Worm (Caenorhabditis elegans) whole organism, young adult: ENCODE measurements around the gene Y73C8C.4.
"Not testable (repeated sequence)": the region's sequence is repeated elsewhere in the genome, so short reads cannot be mapped to it uniquely, and the experiment has no call there.

Experiments
- C06A6.2 ChIP-seq: fragments of 200-800 bp; sonication (Bioruptor generic); conservative IDR thresholded peaks from 2 replicates; pipeline ENCODE4 v1.3.6; 2022; ENCODE audit warnings: missing genetic modification characterization, missing compliant biosample characterization
- D2030.7 ChIP-seq: fragments of 200-800 bp; sonication (Bioruptor generic); IDR thresholded peaks from 2 replicates; pipeline ENCODE4 v1.3.6; 2022; ENCODE audit warnings: missing genetic modification reagents, missing genetic modification characterization, missing compliant biosample characterization
- F10E7.11 ChIP-seq: sonication (generic microtip); optimal IDR thresholded peaks from 2 replicates; lab custom pipeline; 2017; ENCODE audit warnings: mild to moderate bottlenecking, missing genetic modification characterization, moderate library complexity, missing compliant biosample characterization
- F37B4.10 ChIP-seq: fragments of 200-800 bp; sonication (Bioruptor generic); IDR thresholded peaks from 2 replicates; pipeline ENCODE4 v1.3.6; 2022; ENCODE audit warnings: missing genetic modification characterization, missing compliant biosample characterization
- F49E8.2 ChIP-seq: sonication (generic microtip); optimal IDR thresholded peaks from 3 replicates; lab custom pipeline; 2017; ENCODE audit warnings: missing genetic modification characterization, mild to moderate bottlenecking, missing compliant biosample characterization, antibody characterized with exemption, moderate library complexity; ENCODE audit not compliant: insufficient read depth
- F52B5.7 ChIP-seq: sonication (generic microtip); optimal IDR thresholded peaks from 2 replicates; lab custom pipeline; 2016; ENCODE audit warnings: mild to moderate bottlenecking, missing genetic modification characterization, missing compliant biosample characterization
- F55B11.4 ChIP-seq: sonication (generic microtip); optimal IDR thresholded peaks from 2 replicates; lab custom pipeline; 2016; ENCODE audit warnings: missing compliant biosample characterization, missing genetic modification characterization, borderline replicate concordance; ENCODE audit not compliant: insufficient read depth
- F57A8.1 ChIP-seq: fragments of 200-800 bp; sonication (Bioruptor generic); optimal IDR thresholded peaks from 2 replicates; lab custom pipeline; 2018; ENCODE audit warnings: mild to moderate bottlenecking, missing genetic modification characterization, moderate library complexity, missing compliant biosample characterization
- T07F8.4 ChIP-seq: sonication (generic microtip); optimal IDR thresholded peaks from 2 replicates; lab custom pipeline; 2016; ENCODE audit warnings: mild to moderate bottlenecking, missing genetic modification characterization, moderate library complexity, missing compliant biosample characterization
- Y67H2A.10 ChIP-seq: fragments of 200-800 bp; sonication (Bioruptor generic); conservative IDR thresholded peaks from 2 replicates; pipeline ENCODE4 v1.3.6; 2022; ENCODE audit warnings: missing genetic modification reagents, missing genetic modification characterization, missing compliant biosample characterization
- Y79H2A.3 ChIP-seq: fragments of 200-800 bp; sonication (Bioruptor generic); conservative IDR thresholded peaks from 2 replicates; pipeline ENCODE4 v1.3.6; 2022; ENCODE audit warnings: missing genetic modification reagents, missing genetic modification characterization, missing compliant biosample characterization
- atf-7 ChIP-seq: sonication (generic microtip); optimal IDR thresholded peaks from 2 replicates; lab custom pipeline; 2017; ENCODE audit warnings: mild to moderate bottlenecking, missing genetic modification characterization, missing compliant biosample characterization
- attf-5 ChIP-seq: fragments of 200-800 bp; sonication (Bioruptor generic); optimal IDR thresholded peaks from 2 replicates; lab custom pipeline; 2018; ENCODE audit warnings: mild to moderate bottlenecking, missing genetic modification characterization, missing compliant biosample characterization
- ceh-27 ChIP-seq: fragments of 200-800 bp; sonication (Bioruptor generic); optimal IDR thresholded peaks from 2 replicates; lab custom pipeline; 2018; ENCODE audit warnings: mild to moderate bottlenecking, missing genetic modification characterization, moderate library complexity, missing compliant biosample characterization
- ceh-91 ChIP-seq: fragments of 200-800 bp; sonication (Bioruptor generic); IDR thresholded peaks from 2 replicates; pipeline ENCODE4 v1.3.6; 2022; ENCODE audit warnings: missing genetic modification reagents, missing genetic modification characterization, missing compliant biosample characterization
- efl-1 ChIP-seq: fragments of 150-350 bp; optimal IDR thresholded peaks from 2 replicates; lab custom pipeline; 2014; ENCODE audit warnings: missing biosample characterization, missing genetic modification reagents, missing genetic modification characterization
- egrh-3 ChIP-seq: fragments of 200-800 bp; sonication (Bioruptor generic); IDR thresholded peaks from 2 replicates; pipeline ENCODE4 v1.3.6; 2022; ENCODE audit warnings: missing genetic modification reagents, missing genetic modification characterization, missing compliant biosample characterization
- ekl-4 ChIP-seq: fragments of 200-800 bp; sonication (Bioruptor generic); IDR thresholded peaks from 2 replicates; pipeline ENCODE4 v1.3.6; 2022; ENCODE audit warnings: missing genetic modification reagents, missing genetic modification characterization, missing compliant biosample characterization
- lag-1 ChIP-seq: fragments of 200-800 bp; sonication (Bioruptor generic); IDR thresholded peaks from 2 replicates; pipeline ENCODE4 v1.3.6; 2022; ENCODE audit warnings: missing genetic modification reagents, missing genetic modification characterization, missing compliant biosample characterization
- let-526 ChIP-seq: fragments of 200-800 bp; sonication (Bioruptor generic); IDR thresholded peaks from 2 replicates; pipeline ENCODE4 v1.3.6; 2022; ENCODE audit warnings: missing genetic modification reagents, missing genetic modification characterization, missing compliant biosample characterization
- let-607 ChIP-seq, 2 experiments: fragments of 200-800 bp in 1 of 2; sonication (Bioruptor generic) in 1 of 2; sonication (generic microtip) in 1 of 2; optimal IDR thresholded peaks; 2 replicates each; lab custom pipeline; 2016 to 2018; ENCODE audit warnings: mild to moderate bottlenecking in 2 of 2, missing compliant biosample characterization in 2 of 2, missing genetic modification characterization in 2 of 2, moderate library complexity in 2 of 2, missing genotype in 1 of 2
- lin-54 ChIP-seq: fragments of 200-800 bp; sonication (Bioruptor generic); optimal IDR thresholded peaks from 2 replicates; lab custom pipeline; 2018; ENCODE audit warnings: mild to moderate bottlenecking, missing genetic modification characterization, missing compliant biosample characterization
- lsy-27 ChIP-seq: sonication (generic microtip); optimal IDR thresholded peaks from 2 replicates; lab custom pipeline; 2017; ENCODE audit warnings: missing genetic modification characterization, mild to moderate bottlenecking, missing compliant biosample characterization, antibody characterized with exemption, missing genotype, borderline replicate concordance; ENCODE audit not compliant: insufficient read depth
- madf-3 ChIP-seq: fragments of 200-800 bp; sonication (Bioruptor generic); IDR thresholded peaks from 2 replicates; pipeline ENCODE4 v1.3.6; 2022; ENCODE audit warnings: missing genetic modification reagents, missing genetic modification characterization, missing compliant biosample characterization
- nfya-1 ChIP-seq: sonication (generic microtip); optimal IDR thresholded peaks from 2 replicates; lab custom pipeline; 2017; ENCODE audit warnings: antibody characterized with exemption, missing compliant biosample characterization, missing genetic modification characterization, borderline replicate concordance; ENCODE audit not compliant: insufficient read depth
- nfya-2 ChIP-seq: fragments of 200-800 bp; sonication (Bioruptor generic); IDR thresholded peaks from 2 replicates; pipeline ENCODE4 v1.3.6; 2022; ENCODE audit warnings: missing genetic modification reagents, missing genetic modification characterization, missing compliant biosample characterization
- nhr-179 ChIP-seq: sonication (generic microtip); optimal IDR thresholded peaks from 2 replicates; lab custom pipeline; 2016; ENCODE audit warnings: mild to moderate bottlenecking, missing genetic modification characterization, missing compliant biosample characterization
- nhr-27 ChIP-seq: fragments of 200-800 bp; sonication (Bioruptor generic); optimal IDR thresholded peaks from 2 replicates; lab custom pipeline; 2018; ENCODE audit warnings: mild to moderate bottlenecking, missing genetic modification characterization, moderate library complexity, missing compliant biosample characterization
- pbrm-1 ChIP-seq: fragments of 200-800 bp; sonication (Bioruptor generic); IDR thresholded peaks from 2 replicates; pipeline ENCODE4 v1.3.6; 2022; ENCODE audit warnings: missing genetic modification reagents, missing genetic modification characterization, missing compliant biosample characterization
- pha-4 ChIP-seq: fragments of 150-350 bp; sonication (generic microtip); optimal IDR thresholded peaks from 2 replicates; lab custom pipeline; 2014; ENCODE audit warnings: missing biosample characterization, missing genetic modification reagents, missing genetic modification characterization
- rcor-1 ChIP-seq: fragments of 200-800 bp; sonication (Bioruptor generic); IDR thresholded peaks from 2 replicates; pipeline ENCODE4 v1.3.6; 2022; ENCODE audit warnings: missing genetic modification reagents, missing genetic modification characterization, missing compliant biosample characterization
- rpc-1 ChIP-seq, 2 experiments: fragments of 150-350 bp in 1 of 2; sonication (generic microtip) in 1 of 2; optimal IDR thresholded peaks; 2 replicates each; lab custom pipeline; 2014 to 2018; ENCODE audit warnings: missing biosample characterization in 1 of 2, missing genetic modification characterization in 1 of 2, missing genetic modification reagents in 1 of 2, missing genotype in 1 of 2
- sdz-38 ChIP-seq: sonication (generic microtip); optimal IDR thresholded peaks from 2 replicates; lab custom pipeline; 2016; ENCODE audit warnings: missing genotype, missing genetic modification characterization, missing compliant biosample characterization
- snpc-3.4 ChIP-seq: sonication (generic microtip); optimal IDR thresholded peaks from 2 replicates; lab custom pipeline; 2017; ENCODE audit warnings: missing genetic modification characterization, mild to moderate bottlenecking, missing compliant biosample characterization, antibody characterized with exemption, moderate library complexity, missing genotype, missing genetic modification reagents
- somi-1 ChIP-seq: fragments of 200-800 bp; sonication (Bioruptor generic); optimal IDR thresholded peaks from 2 replicates; lab custom pipeline; 2018; ENCODE audit warnings: mild to moderate bottlenecking, missing genetic modification characterization, missing compliant biosample characterization
- sptf-2 ChIP-seq: fragments of 200-800 bp; sonication (Bioruptor generic); optimal IDR thresholded peaks from 2 replicates; lab custom pipeline; 2018; ENCODE audit warnings: mild to moderate bottlenecking, missing genetic modification characterization, missing compliant biosample characterization
- ztf-26 ChIP-seq: sonication (generic microtip); optimal IDR thresholded peaks from 2 replicates; lab custom pipeline; 2017; ENCODE audit warnings: missing genetic modification characterization, missing compliant biosample characterization

Gene Y73C8C.4

DNA sequence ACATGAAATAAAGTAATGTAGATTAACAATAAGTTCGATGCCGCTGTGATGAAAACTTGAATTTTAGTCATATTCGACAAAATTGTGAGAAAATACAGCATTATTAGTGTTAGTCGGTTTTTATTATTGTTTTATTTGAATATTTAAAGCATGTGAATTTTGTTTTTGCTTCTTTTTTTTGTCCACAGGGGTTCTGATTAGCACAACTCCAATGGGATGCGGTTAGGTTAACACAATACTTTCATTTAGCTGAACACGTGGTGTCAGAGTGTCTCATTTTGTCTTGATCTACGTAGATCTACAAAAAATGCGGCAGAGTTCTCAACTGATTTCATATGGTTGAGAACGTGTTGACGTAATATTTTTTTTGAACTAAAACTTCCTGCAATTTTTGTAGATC lies 32.8 kb downstream of the Y73C8C.4 start, which contains the start of gene str-40:
TSS of gene str-40 (minus strand) at position 101 of the 400 bp plus-strand sequence.
- TF ChIP-seq lsy-27 (tag; lab: Kevin White, UChicago) (no peak), ekl-4 (GFP tag; lab: Robert Waterston, UW) (no peak), lag-1 (GFP tag; lab: Robert Waterston, UW) (no peak), ceh-27 (GFP tag; lab: Kevin White, UChicago) (no peak), madf-3 (no peak), sptf-2 (no peak), rcor-1 (GFP tag; lab: Robert Waterston, UW) (no peak), snpc-3.4 (tag; lab: Kevin White, UChicago) (no peak), somi-1 (GFP tag; lab: Kevin White, UChicago) (no peak), lin-54 (GFP tag; lab: Kevin White, UChicago) (no peak), sdz-38 (tag; lab: Kevin White, UChicago) (no peak)
- TF ChIP-seq, all 124 proteins: peak for 0

ce11 chrV:3065928-3066327 lies 36.0 kb downstream of the Y73C8C.4 start, which contains the start of gene srh-185:
TSS of gene srh-185 (plus strand) at chrV:3066228.
- TF ChIP-seq F49E8.2 (tag; lab: Kevin White, UChicago) (no peak), Y79H2A.3 (GFP tag; lab: Robert Waterston, UW) (no peak), F55B11.4 (tag; lab: Kevin White, UChicago) (no peak), let-607 (tag; optimal IDR thresholded peaks at IDR 0.05; lab: Kevin White, UChicago) (no peak), F52B5.7 (no peak), T07F8.4 (no peak), nfya-2 (GFP tag; lab: Robert Waterston, UW) (no peak), ceh-91 (GFP tag; lab: Robert Waterston, UW) (no peak), atf-7 (tag; lab: Kevin White, UChicago) (no peak), let-526 (GFP tag; lab: Robert Waterston, UW) (no peak), nhr-27 (tag; lab: Kevin White, UChicago) (no peak), F57A8.1 (GFP tag; lab: Kevin White, UChicago) (no peak), ztf-26 (tag; lab: Kevin White, UChicago) (no peak), egrh-3 (GFP tag; lab: Robert Waterston, UW) (no peak), attf-5 (GFP tag; lab: Kevin White, UChicago) (no peak), Y67H2A.10 (GFP tag; lab: Robert Waterston, UW) (no peak)

DNA sequence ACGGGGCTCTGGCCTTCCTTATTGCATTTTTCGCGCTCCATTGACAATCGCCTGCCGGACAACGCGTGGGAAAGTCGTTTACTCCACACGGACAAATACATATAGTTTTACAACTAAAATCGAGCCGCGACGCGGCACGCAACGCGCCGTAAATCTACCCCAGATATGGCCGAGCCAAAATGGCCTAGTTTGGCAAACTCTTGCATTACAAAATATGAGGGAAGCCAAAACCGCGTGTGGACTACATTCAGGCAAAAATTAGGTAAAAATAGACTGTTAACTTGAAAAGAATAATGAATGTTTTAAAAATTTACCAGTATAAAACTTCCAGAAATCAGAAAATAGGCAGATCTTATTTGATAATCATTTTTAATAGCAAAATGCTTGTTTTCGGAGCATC lies 37.5 kb downstream of the Y73C8C.4 start, which contains the start of gene srt-16:
TSS of gene srt-16 (minus strand) at position 101 of the 400 bp plus-strand sequence.
- TF ChIP-seq efl-1 (GFP tag; lab: Kevin White, UChicago); let-607 (tag; optimal IDR thresholded peaks at IDR 0.05; lab: Kevin White, UChicago); D2030.7 (GFP tag; lab: Robert Waterston, UW): not testable (repeated sequence)

DNA sequence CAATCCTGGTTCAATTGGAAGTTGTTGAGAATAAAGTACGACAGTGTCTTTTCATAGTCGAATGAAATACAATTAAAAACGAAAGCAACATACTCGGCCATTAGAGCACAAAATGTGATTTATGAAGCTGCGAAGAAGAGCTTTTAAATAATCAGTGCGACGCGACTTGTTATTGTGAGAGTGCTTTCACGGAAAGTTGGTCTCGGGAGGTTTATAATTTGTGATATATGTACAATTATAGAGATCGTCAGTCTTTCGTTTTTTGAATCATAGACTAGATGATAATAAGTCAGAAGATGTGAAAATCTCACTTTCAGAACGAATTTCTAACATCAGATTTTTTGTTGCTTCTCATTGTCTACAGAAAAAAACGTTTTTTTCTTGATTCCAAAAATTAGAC lies 39.9 kb downstream of the Y73C8C.4 start, which contains the start of gene srt-15:
TSS of gene srt-15 (minus strand) at position 101 of the 400 bp plus-strand sequence.
- TF ChIP-seq F10E7.11 (tag; lab: Kevin White, UChicago): no peak
- TF ChIP-seq pbrm-1: no peak
- no peak for TF ChIP-seq madf-3
- TF ChIP-seq F52B5.7: no peak
- no peak for TF ChIP-seq rpc-1 (optimal IDR thresholded peaks at IDR 0.05; lab: Kevin White, UChicago)
- no peak for TF ChIP-seq rpc-1 (tag; optimal IDR thresholded peaks at IDR 0.05; lab: Kevin White, UChicago)
- TF ChIP-seq nhr-179: no peak
- no peak for TF ChIP-seq F37B4.10
- TF ChIP-seq C06A6.2: no peak
- no peak for TF ChIP-seq nfya-1 (tag; lab: Kevin White, UChicago)
- TF ChIP-seq attf-5 (GFP tag; lab: Kevin White, UChicago): no peak
- no peak for TF ChIP-seq pha-4 (tag; lab: Kevin White, UChicago)
